Fruit fly (Drosophila melanogaster): ENCODE measurements around the gene Cph.

Gene Cph

DNA sequence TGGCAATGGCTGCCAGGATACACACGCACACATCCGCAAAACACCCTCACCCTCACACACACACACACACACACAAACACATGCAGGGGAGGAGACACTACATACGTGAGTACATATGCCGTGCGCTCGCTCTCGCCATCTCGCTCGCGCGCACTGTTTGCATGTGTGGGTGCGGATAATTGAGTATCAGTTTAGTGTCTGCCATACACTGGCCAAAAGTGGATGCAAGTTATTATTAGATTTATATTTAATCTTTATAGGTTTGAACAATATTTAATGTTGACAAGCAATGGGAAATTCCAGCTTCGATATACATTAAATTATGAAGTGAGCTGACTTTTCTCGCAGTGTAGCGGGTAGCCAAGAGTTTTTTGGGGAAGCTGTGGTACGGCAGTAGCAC, 19.8 kb upstream of the Cph start:
- TF ChIP-seq CG8159 (tag; optimal IDR thresholded peaks at IDR 0.05) (peak; percentile 49), Ets98B (GFP tag; IDR thresholded peaks at IDR 0.05) (no peak), EcR (GFP tag; optimal IDR thresholded peaks at IDR 0.05) (no peak), gl (tag; optimal IDR thresholded peaks at IDR 0.05) (no peak), CG10348 (GFP tag; IDR thresholded peaks at IDR 0.05) (no peak), Pif1A (GFP tag; optimal IDR thresholded peaks at IDR 0.05) (no peak), CG8301 (tag; optimal IDR thresholded peaks at IDR 0.05) (peak; percentile 21), CG4496 (GFP tag; IDR thresholded peaks at IDR 0.05) (peak; percentile 42; the same call in 1 of the 3 replicates), Snoo (tag; optimal IDR thresholded peaks at IDR 0.05) (peak; percentile 2), CG34367 (tag; optimal IDR thresholded peaks at IDR 0.05) (peak; percentile 18), CG14655 (GFP tag; optimal IDR thresholded peaks at IDR 0.05) (peak; percentile 29), CG32121 (GFP tag; IDR thresholded peaks at IDR 0.05) (no peak), CG15710 (tag; optimal IDR thresholded peaks at IDR 0.05) (peak; percentile 46), rn (GFP tag; IDR thresholded peaks at IDR 0.05) (no peak), D1 (tag; optimal IDR thresholded peaks at IDR 0.05) (no peak), CG13204 (GFP tag; optimal IDR thresholded peaks at IDR 0.05) (no peak), CG17806 (tag; optimal IDR thresholded peaks at IDR 0.05) (no peak), CG12605 (GFP tag; IDR thresholded peaks at IDR 0.05) (no peak), Pif1B (GFP tag; optimal IDR thresholded peaks at IDR 0.05) (no peak), fd96Ca (GFP tag; IDR thresholded peaks at IDR 0.05) (0 out of 3 replicates have a peak, but pooled peaks have one; percentile 18), CG9948 (tag; optimal IDR thresholded peaks at IDR 0.05) (peak; percentile 3)

DNA sequence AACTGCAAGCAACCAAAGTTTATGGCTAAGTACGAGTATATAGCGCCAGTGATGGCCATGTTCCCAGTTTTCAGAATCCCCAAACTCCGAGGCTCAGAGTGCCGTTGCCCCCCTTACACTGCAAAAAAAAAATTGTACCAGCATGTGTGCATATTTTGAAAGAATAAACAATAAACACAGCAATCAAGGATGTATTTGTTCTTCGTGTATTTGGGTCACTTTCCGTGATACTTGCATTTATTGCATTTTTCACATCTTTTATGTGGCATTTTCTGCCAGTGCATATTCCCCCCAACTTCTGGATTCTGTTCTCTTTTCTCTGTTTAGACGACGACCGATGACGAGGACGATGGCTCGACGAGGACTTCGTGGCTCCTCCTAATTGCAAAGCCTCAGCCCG, 17.4 kb upstream of the Cph start:
- TF ChIP-seq fd96Ca (GFP tag; IDR thresholded peaks at IDR 0.05) (0 out of 3 replicates have a peak, but pooled peaks have one; percentile 30), CG15710 (tag; optimal IDR thresholded peaks at IDR 0.05) (peak; percentile 47), CG14655 (GFP tag; optimal IDR thresholded peaks at IDR 0.05) (peak; percentile 20), CG8301 (tag; optimal IDR thresholded peaks at IDR 0.05) (no peak), CG10348 (GFP tag; IDR thresholded peaks at IDR 0.05) (no peak), CG8159 (tag; optimal IDR thresholded peaks at IDR 0.05) (peak; percentile 45), Pif1A (GFP tag; optimal IDR thresholded peaks at IDR 0.05) (no peak), D1 (tag; optimal IDR thresholded peaks at IDR 0.05) (no peak), CG32121 (GFP tag; IDR thresholded peaks at IDR 0.05) (no peak), rn (GFP tag; IDR thresholded peaks at IDR 0.05) (no peak), CG13204 (GFP tag; optimal IDR thresholded peaks at IDR 0.05) (no peak), CG34367 (tag; optimal IDR thresholded peaks at IDR 0.05) (peak; percentile 9), EcR (GFP tag; optimal IDR thresholded peaks at IDR 0.05) (no peak), gl (tag; optimal IDR thresholded peaks at IDR 0.05) (peak; percentile 11), CG17806 (tag; optimal IDR thresholded peaks at IDR 0.05) (peak; percentile 13)

DNA sequence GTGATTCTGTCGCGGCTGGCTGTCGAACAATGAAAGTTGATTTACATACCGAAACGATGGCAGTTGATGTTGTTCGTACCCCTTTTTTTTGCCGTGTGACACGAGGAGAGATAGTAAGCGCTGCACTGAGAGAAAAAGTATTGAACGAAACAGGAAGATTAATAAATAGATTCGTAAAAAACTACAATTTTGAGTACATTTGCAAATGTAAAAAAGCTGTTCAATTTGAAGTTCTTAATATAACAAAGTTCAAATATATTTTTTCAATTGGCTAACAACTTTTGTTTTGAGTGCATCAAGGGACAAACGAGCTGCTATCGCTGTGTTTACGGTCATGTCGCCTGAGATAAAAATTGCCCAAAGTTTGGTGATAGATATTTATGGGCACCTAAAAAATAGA, 15.5 kb upstream of the Cph start:
- TF ChIP-seq CG17806 (tag; optimal IDR thresholded peaks at IDR 0.05), result no peak
- no peak for TF ChIP-seq CG8301 (tag; optimal IDR thresholded peaks at IDR 0.05)
- no peak for TF ChIP-seq CG10348 (GFP tag; IDR thresholded peaks at IDR 0.05)
- TF ChIP-seq EcR (GFP tag; optimal IDR thresholded peaks at IDR 0.05), result no peak
- no peak for TF ChIP-seq CG34367 (tag; optimal IDR thresholded peaks at IDR 0.05)
- TF ChIP-seq Pif1B (GFP tag; optimal IDR thresholded peaks at IDR 0.05), result no peak
- TF ChIP-seq gl (tag; optimal IDR thresholded peaks at IDR 0.05), result no peak

- no peak for TF ChIP-seq CG15710 (tag; optimal IDR thresholded peaks at IDR 0.05)
Observed at dm6 chrX:7124474-7124873, 13.0 kb upstream of the Cph start.

DNA sequence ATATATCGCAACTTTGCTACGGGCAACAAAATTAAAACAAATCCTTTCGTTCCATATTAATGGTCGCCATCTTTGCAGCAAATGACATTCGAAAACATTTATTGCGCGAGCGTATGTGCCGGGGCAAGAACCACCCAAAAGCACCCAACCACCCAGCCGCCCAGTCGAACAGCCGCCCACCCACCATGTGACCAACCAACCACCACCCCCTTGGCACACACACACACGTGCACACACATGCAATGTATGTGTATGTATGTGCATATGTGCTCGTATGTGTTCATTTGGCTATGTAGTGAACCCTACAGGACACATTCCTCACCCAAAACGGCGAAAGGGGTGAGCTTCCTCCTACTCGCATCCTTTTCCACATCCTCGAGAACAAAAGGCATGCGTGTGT, 2.4 kb downstream of the Cph start:
- TF ChIP-seq CG13204 (GFP tag; optimal IDR thresholded peaks at IDR 0.05) (no peak), CG15710 (tag; optimal IDR thresholded peaks at IDR 0.05) (no peak), Pif1A (GFP tag; optimal IDR thresholded peaks at IDR 0.05) (no peak), CG4496 (GFP tag; IDR thresholded peaks at IDR 0.05) (no peak), CG14655 (GFP tag; optimal IDR thresholded peaks at IDR 0.05) (no peak), CG32121 (GFP tag; IDR thresholded peaks at IDR 0.05) (no peak), gl (tag; optimal IDR thresholded peaks at IDR 0.05) (no peak)

DNA sequence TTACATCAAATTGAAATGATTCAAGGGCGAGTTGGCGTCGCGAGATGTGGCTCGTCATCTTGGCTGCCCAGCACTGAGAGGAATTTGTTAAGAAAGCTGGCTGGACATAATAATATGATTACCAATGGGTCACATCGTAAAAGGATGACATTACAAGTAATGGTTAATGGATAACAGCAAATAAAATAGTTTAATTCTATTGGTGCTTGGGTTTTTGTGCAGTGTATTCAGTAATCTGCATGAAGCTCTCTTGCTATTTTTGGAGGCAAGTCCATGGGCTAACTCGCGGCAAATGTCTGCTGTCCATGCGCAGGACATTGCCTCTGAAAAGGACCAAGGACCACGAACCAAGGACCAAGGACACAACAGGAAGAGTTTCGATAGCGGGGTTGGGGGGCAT, 4.2 kb downstream of the Cph start:
- TF ChIP-seq CG34367 (tag; optimal IDR thresholded peaks at IDR 0.05), result no peak
- TF ChIP-seq Pif1A (GFP tag; optimal IDR thresholded peaks at IDR 0.05), result no peak
- TF ChIP-seq CG4496 (GFP tag; IDR thresholded peaks at IDR 0.05), result no peak
- no peak for TF ChIP-seq CG32121 (GFP tag; IDR thresholded peaks at IDR 0.05)
- no peak for TF ChIP-seq Pif1B (GFP tag; optimal IDR thresholded peaks at IDR 0.05)
- TF ChIP-seq CG8159 (tag; optimal IDR thresholded peaks at IDR 0.05), result no peak
- TF ChIP-seq Ets98B (GFP tag; IDR thresholded peaks at IDR 0.05), result no peak
- TF ChIP-seq CG9948 (tag; optimal IDR thresholded peaks at IDR 0.05), result no peak
- TF ChIP-seq CG13204 (GFP tag; optimal IDR thresholded peaks at IDR 0.05), result no peak
- no peak for TF ChIP-seq CG15710 (tag; optimal IDR thresholded peaks at IDR 0.05)
- TF ChIP-seq CG17806 (tag; optimal IDR thresholded peaks at IDR 0.05), result no peak
- TF ChIP-seq gl (tag; optimal IDR thresholded peaks at IDR 0.05), result no peak
- TF ChIP-seq rn (GFP tag; IDR thresholded peaks at IDR 0.05), result no peak
- no peak for TF ChIP-seq Snoo (tag; optimal IDR thresholded peaks at IDR 0.05)
- no peak for TF ChIP-seq CG10348 (GFP tag; IDR thresholded peaks at IDR 0.05)
- TF ChIP-seq CG8301 (tag; optimal IDR thresholded peaks at IDR 0.05), result no peak
- no peak for TF ChIP-seq CG14655 (GFP tag; optimal IDR thresholded peaks at IDR 0.05)

Measured in whole organism, pupa.